Worm (Caenorhabditis elegans) whole organism, L1 larva: ENCODE measurements around the gene tftc-3.

Experiments
- ama-1 ChIP-seq: fragments of 150-350 bp; optimal IDR thresholded peaks from 2 replicates; lab custom pipeline; 2014
- elt-3 ChIP-seq, 6 experiments: fragments of 150-350 bp in 1 of 6; sonication (generic microtip); optimal IDR thresholded peaks; 2 replicates each; lab custom pipeline; 2017 to 2018; ENCODE audit warnings: missing biosample characterization in 6 of 6, missing genetic modification characterization in 6 of 6, inconsistent platforms in 1 of 6
- fkh-10 ChIP-seq: sonication (generic microtip); optimal IDR thresholded peaks from 2 replicates; lab custom pipeline; 2017; ENCODE audit warnings: missing biosample characterization, missing genetic modification reagents, missing genetic modification characterization
- nhr-11 ChIP-seq: fragments of 150-350 bp; optimal IDR thresholded peaks from 2 replicates; lab custom pipeline; 2014; ENCODE audit warnings: missing biosample characterization, missing genetic modification characterization
- nhr-90 ChIP-seq: sonication (generic microtip); optimal IDR thresholded peaks from 2 replicates; lab custom pipeline; 2016; ENCODE audit warnings: mild to moderate bottlenecking, missing genetic modification characterization, missing compliant biosample characterization; ENCODE audit not compliant: poor library complexity
- pqm-1 ChIP-seq: sonication (generic microtip); optimal IDR thresholded peaks from 3 replicates; lab custom pipeline; 2017; ENCODE audit warnings: missing biosample characterization, missing genetic modification characterization
- rnt-1 ChIP-seq: sonication (generic microtip); optimal IDR thresholded peaks from 2 replicates; lab custom pipeline; 2016; ENCODE audit warnings: mild to moderate bottlenecking, missing genetic modification characterization, moderate library complexity, missing compliant biosample characterization
- snpc-4 ChIP-seq: fragments of 150-350 bp; optimal IDR thresholded peaks from 2 replicates; lab custom pipeline; 2014; ENCODE audit warnings: missing biosample characterization, missing genetic modification characterization
- sptf-1 ChIP-seq: fragments of 150-350 bp; optimal IDR thresholded peaks from 2 replicates; lab custom pipeline; 2014; ENCODE audit warnings: missing biosample characterization, missing genetic modification characterization

ce11 chrV:10168870-10169269, 41.3 kb downstream of the tftc-3 start:
- no peak for TF ChIP-seq fkh-10
- no peak for TF ChIP-seq ama-1
- TF ChIP-seq sptf-1 = no peak
- TF ChIP-seq rnt-1 = no peak
- no peak for TF ChIP-seq snpc-4 (tag; lab: Kevin White, UChicago)
- no peak for TF ChIP-seq elt-3 (tag; optimal IDR thresholded peaks at IDR 0.05; lab: Kevin White, UChicago)
- no peak for TF ChIP-seq pqm-1 (tag; lab: Kevin White, UChicago)
- no peak for TF ChIP-seq nhr-11 (tag; lab: Kevin White, UChicago)
- TF ChIP-seq nhr-90 = no peak
